Worm (Caenorhabditis elegans): Measurements from ENCODE around the gene nhr-105.

ce11 chrIV:7039476-7040261 is 10.3 kb upstream of the nhr-105 start, which contains the start of the genes cogc-2 and klp-18:
- peak; percentile 80 for TF ChIP-seq sma-9 (GFP tag; optimal IDR thresholded peaks at IDR 0.05)
- no peak for TF ChIP-seq sma-9 (tag; optimal IDR thresholded peaks at IDR 0.05)
- TF ChIP-seq lin-13 (GFP tag; optimal IDR thresholded peaks at IDR 0.05) = peak; percentile 82

Data from whole organism, L2 larva.